Worm (Caenorhabditis elegans): ENCODE data around the gene F22E5.2.
"Not testable (repeated sequence)": the region's sequence is repeated elsewhere in the genome, so short reads cannot be mapped to it uniquely, and the experiment has no call there.

The F22E5.2 gene

DNA sequence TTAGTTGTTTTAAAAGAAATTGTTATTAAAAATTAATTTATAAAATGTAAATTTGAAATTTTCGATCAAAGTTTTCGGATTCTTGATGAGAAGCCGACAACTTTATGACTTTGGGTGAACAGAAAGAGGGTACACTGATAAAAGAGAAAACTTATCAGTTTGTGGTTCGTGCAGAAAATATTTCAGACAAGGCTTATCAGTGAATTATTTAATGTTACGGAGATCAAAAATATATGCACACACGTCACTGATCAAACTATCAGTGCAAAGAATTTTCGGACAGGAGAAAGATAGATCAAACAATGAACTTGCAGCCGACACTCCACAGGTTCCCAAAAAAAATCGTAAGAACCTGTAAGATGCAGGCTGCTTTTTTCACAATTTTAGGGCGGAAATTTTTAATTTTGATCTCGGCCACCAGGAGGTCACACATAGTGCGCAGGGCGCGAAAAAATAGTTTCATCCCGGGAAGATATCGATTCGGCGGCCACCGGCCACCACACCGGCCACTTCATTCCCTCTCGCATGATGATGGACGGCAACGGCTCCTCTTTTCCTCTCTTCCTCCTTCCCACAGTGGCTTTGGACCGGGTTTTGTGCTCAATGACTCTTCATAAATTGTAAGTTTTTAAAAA, 12.5 kb downstream of the F22E5.2 start, which contains the start of gene F22E5.17:
F22E5.17 (plus strand) TSS at position 508 of the 635 bp plus-strand sequence.
- TF ChIP-seq B0310.2 (tag; optimal IDR thresholded peaks at IDR 0.05) = no peak
- TF ChIP-seq ceh-36 (tag; optimal IDR thresholded peaks at IDR 0.05) = no peak
- TF ChIP-seq ets-7 (tag; optimal IDR thresholded peaks at IDR 0.05) = no peak
- no peak for TF ChIP-seq tbx-11 (GFP tag; IDR thresholded peaks at IDR 0.05)
- TF ChIP-seq hmbx-1 (tag; optimal IDR thresholded peaks at IDR 0.05) = no peak
- no peak for TF ChIP-seq aly-1 (tag; optimal IDR thresholded peaks at IDR 0.05)
- no peak for TF ChIP-seq tra-4 (tag; optimal IDR thresholded peaks at IDR 0.05)
- no peak for TF ChIP-seq F13C5.2 (tag; optimal IDR thresholded peaks at IDR 0.05)

DNA sequence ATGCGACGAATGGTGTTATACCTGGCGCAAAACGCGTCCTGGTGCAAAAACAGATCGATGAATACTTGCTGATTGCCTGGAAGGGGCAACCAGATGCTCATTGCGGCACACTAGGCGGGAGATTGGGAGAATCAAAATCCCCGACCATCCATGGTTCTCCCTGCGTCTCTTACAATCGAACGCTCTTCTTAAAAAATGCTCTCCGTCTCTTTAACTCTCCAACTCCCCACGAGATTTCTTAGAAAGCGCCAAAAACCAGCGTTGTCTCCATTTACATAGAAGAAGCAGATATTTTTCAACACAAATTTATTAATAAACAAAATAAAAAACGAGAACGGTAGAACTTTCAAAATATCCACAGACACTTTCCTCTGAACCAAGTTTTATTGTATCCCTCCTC, 15.9 kb downstream of the F22E5.2 start, which contains the start of gene F34D6.1:
F34D6.1 (minus strand) TSS at position 101 of the 400 bp plus-strand sequence.
- TF ChIP-seq B0310.2 (tag; optimal IDR thresholded peaks at IDR 0.05) (no peak), tra-4 (tag; optimal IDR thresholded peaks at IDR 0.05) (no peak), ceh-13 (GFP tag; optimal IDR thresholded peaks at IDR 0.05) (no peak)

- TF ChIP-seq hmg-4 (GFP tag; optimal IDR thresholded peaks at IDR 0.05) = no peak
- TF ChIP-seq ama-1 (optimal IDR thresholded peaks at IDR 0.05) = no peak
- TF ChIP-seq F13C5.2 (tag; optimal IDR thresholded peaks at IDR 0.05) = no peak
- TF ChIP-seq tbx-37 (GFP tag; conservative IDR thresholded peaks at IDR 0.05) = no peak
- no peak for TF ChIP-seq sea-1 (GFP tag; conservative IDR thresholded peaks at IDR 0.05)
- no peak for TF ChIP-seq ceh-13 (GFP tag; optimal IDR thresholded peaks at IDR 0.05)
- TF ChIP-seq ceh-36 (tag; optimal IDR thresholded peaks at IDR 0.05) = no peak
- no peak for TF ChIP-seq tra-4 (tag; optimal IDR thresholded peaks at IDR 0.05)
- no peak for TF ChIP-seq B0310.2 (tag; optimal IDR thresholded peaks at IDR 0.05)
- no peak for TF ChIP-seq hnd-1 (tag; optimal IDR thresholded peaks at IDR 0.05)
These were observed 19.0 kb downstream of the F22E5.2 start, which contains the start of gene ceh-87 for ce11 chrII:2684208-2684607. Gene ceh-87 (minus strand): TSS chrII:2684308.

- TF ChIP-seq ets-7 (tag; optimal IDR thresholded peaks at IDR 0.05) (no peak), B0310.2 (tag; optimal IDR thresholded peaks at IDR 0.05) (no peak), flt-1 (GFP tag; IDR thresholded peaks at IDR 0.05) (no peak), hmg-4 (GFP tag; optimal IDR thresholded peaks at IDR 0.05) (no peak), hnd-1 (tag; optimal IDR thresholded peaks at IDR 0.05) (no peak), tbx-37 (GFP tag; conservative IDR thresholded peaks at IDR 0.05) (no peak), hmbx-1 (tag; optimal IDR thresholded peaks at IDR 0.05) (no peak), ceh-13 (GFP tag; optimal IDR thresholded peaks at IDR 0.05) (no peak), pes-1 (GFP tag; IDR thresholded peaks at IDR 0.05) (no peak), F13C5.2 (tag; optimal IDR thresholded peaks at IDR 0.05) (no peak), tbx-11 (GFP tag; IDR thresholded peaks at IDR 0.05) (no peak), tra-4 (tag; optimal IDR thresholded peaks at IDR 0.05) (no peak), scrt-1 (GFP tag; IDR thresholded peaks at IDR 0.05) (no peak), ceh-36 (tag; optimal IDR thresholded peaks at IDR 0.05) (no peak), sea-1 (GFP tag; conservative IDR thresholded peaks at IDR 0.05) (no peak), aly-1 (tag; optimal IDR thresholded peaks at IDR 0.05) (no peak), ama-1 (optimal IDR thresholded peaks at IDR 0.05) (no peak)
These were observed 19.6 kb downstream of the F22E5.2 start for ce11 chrII:2684783-2685182.

ce11 chrII:2686985-2687675, 21.9 kb downstream of the F22E5.2 start, which contains the start of the genes sup-9 and nspf-1:
Gene sup-9 (minus strand): TSS chrII:2687027.
Gene nspf-1 (plus strand): TSS chrII:2687625.
- TF ChIP-seq flt-1 (GFP tag; IDR thresholded peaks at IDR 0.05) (no peak), F13C5.2 (tag; optimal IDR thresholded peaks at IDR 0.05) (no peak), ceh-13 (GFP tag; optimal IDR thresholded peaks at IDR 0.05) (no peak), ceh-36 (tag; optimal IDR thresholded peaks at IDR 0.05) (no peak), hnd-1 (tag; optimal IDR thresholded peaks at IDR 0.05) (no peak), hmbx-1 (tag; optimal IDR thresholded peaks at IDR 0.05) (no peak), tbx-11 (GFP tag; IDR thresholded peaks at IDR 0.05) (no peak), pes-1 (GFP tag; IDR thresholded peaks at IDR 0.05) (no peak), sea-1 (GFP tag; conservative IDR thresholded peaks at IDR 0.05) (no peak), aly-1 (tag; optimal IDR thresholded peaks at IDR 0.05) (no peak), ets-7 (tag; optimal IDR thresholded peaks at IDR 0.05) (no peak), ama-1 (optimal IDR thresholded peaks at IDR 0.05) (no peak), scrt-1 (GFP tag; IDR thresholded peaks at IDR 0.05) (no peak), tbx-37 (GFP tag; conservative IDR thresholded peaks at IDR 0.05) (no peak), tra-4 (tag; optimal IDR thresholded peaks at IDR 0.05) (no peak), hmg-4 (GFP tag; optimal IDR thresholded peaks at IDR 0.05) (no peak)

- not testable (repeated sequence) for TF ChIP-seq hmg-4 (GFP tag; optimal IDR thresholded peaks at IDR 0.05); ets-7 (tag; optimal IDR thresholded peaks at IDR 0.05); pes-1 (GFP tag; IDR thresholded peaks at IDR 0.05)
These were observed 23.4 kb downstream of the F22E5.2 start, which contains the start of gene nspf-2 for ce11 chrII:2688616-2689015. Gene nspf-2 (plus strand): TSS chrII:2688916.

DNA sequence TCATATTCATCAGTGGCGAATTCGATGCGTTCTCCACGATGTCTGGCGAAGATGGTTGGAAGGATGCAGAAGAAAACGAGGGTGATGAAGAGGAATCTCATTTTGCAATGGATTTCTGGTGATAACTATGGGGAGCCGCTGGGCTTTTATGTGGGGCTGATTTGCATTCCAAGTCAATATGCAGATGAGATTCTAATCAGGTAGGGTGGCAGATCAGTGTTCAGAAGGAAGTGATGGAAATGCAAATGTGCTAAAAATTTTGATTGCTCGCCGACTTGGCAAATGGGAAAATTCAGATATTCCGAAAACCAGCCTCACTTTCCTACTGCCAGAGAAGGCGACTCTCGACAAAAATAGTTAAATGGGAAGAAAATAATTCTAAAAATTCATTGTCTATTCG, 24.9 kb downstream of the F22E5.2 start, which contains the start of gene nspf-3:
nspf-3 (minus strand) TSS at position 101 of the 400 bp plus-strand sequence.
- no peak for TF ChIP-seq tbx-37 (GFP tag; conservative IDR thresholded peaks at IDR 0.05)
- TF ChIP-seq B0310.2 (tag; optimal IDR thresholded peaks at IDR 0.05) = no peak
- no peak for TF ChIP-seq tra-4 (tag; optimal IDR thresholded peaks at IDR 0.05)
- no peak for TF ChIP-seq ceh-36 (tag; optimal IDR thresholded peaks at IDR 0.05)

- TF ChIP-seq ceh-13 (GFP tag; optimal IDR thresholded peaks at IDR 0.05) (no peak), aly-1 (tag; optimal IDR thresholded peaks at IDR 0.05) (no peak), pes-1 (GFP tag; IDR thresholded peaks at IDR 0.05) (no peak), ets-7 (tag; optimal IDR thresholded peaks at IDR 0.05) (no peak), tbx-37 (GFP tag; conservative IDR thresholded peaks at IDR 0.05) (no peak), flt-1 (GFP tag; IDR thresholded peaks at IDR 0.05) (no peak), scrt-1 (GFP tag; IDR thresholded peaks at IDR 0.05) (no peak), B0310.2 (tag; optimal IDR thresholded peaks at IDR 0.05) (no peak), F13C5.2 (tag; optimal IDR thresholded peaks at IDR 0.05) (no peak), tbx-11 (GFP tag; IDR thresholded peaks at IDR 0.05) (no peak)
These were observed 27.3 kb downstream of the F22E5.2 start, which contains the start of gene set-11 for ce11 chrII:2692476-2692875. Gene set-11 (minus strand): TSS chrII:2692576.
